Worm (Caenorhabditis elegans): ENCODE data around the gene cdh-1.

DNA sequence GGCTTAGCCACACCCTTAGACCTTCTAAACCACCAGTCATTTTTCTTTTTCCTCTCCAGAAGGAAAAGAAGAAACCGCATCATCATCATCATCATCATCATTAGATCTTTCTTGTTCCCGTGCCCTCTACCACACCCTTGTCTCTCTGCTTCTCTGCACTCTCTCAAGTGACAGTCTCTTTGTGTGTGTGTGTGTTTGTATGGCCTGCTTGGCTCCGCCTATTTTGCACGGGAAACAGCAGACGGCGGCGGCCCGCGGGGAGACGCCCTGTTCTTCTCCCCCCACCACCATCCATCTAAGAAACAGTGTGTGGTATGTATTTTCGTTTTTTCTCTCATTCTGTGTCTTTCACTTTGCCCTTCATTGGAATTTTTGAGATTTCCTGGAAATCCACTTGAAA is 38.9 kb upstream of the cdh-1 start:
- TF ChIP-seq nhr-237 (tag; optimal IDR thresholded peaks at IDR 0.05) (no peak), snpc-4 (tag; optimal IDR thresholded peaks at IDR 0.05) (no peak), pha-4 (tag; optimal IDR thresholded peaks at IDR 0.05) (peak; percentile 20), mep-1 (tag; optimal IDR thresholded peaks at IDR 0.05) (no peak), nhr-76 (tag; optimal IDR thresholded peaks at IDR 0.05) (no peak), elt-3 (tag; optimal IDR thresholded peaks at IDR 0.05) (no peak), sptf-1 (tag; optimal IDR thresholded peaks at IDR 0.05) (peak; percentile 34)

Data from whole organism, mixed stage, embryonic.